Fruit fly (Drosophila melanogaster) whole organism, prepupa: Measurements from ENCODE around the gene Pss.

Source experiments
- CG16779 ChIP-seq: fragments of 200-800 bp; sonication (Bioruptor generic); optimal IDR thresholded peaks from 3 replicates; lab custom pipeline; 2017; ENCODE audit warnings: missing biosample characterization, mild to moderate bottlenecking, missing genetic modification characterization
- CG31627 ChIP-seq: fragments of 200-800 bp; sonication (Bioruptor generic); optimal IDR thresholded peaks from 3 replicates; lab custom pipeline; 2016; ENCODE audit warnings: missing biosample characterization, missing genetic modification characterization
- Sox102F ChIP-seq: fragments of 200-800 bp; sonication (Bioruptor generic); optimal IDR thresholded peaks from 2 replicates; lab custom pipeline; 2016; ENCODE audit warnings: missing biosample characterization, mild to moderate bottlenecking, missing genetic modification characterization
- dsx ChIP-seq: fragments of 200-800 bp; optimal IDR thresholded peaks from 3 replicates; lab custom pipeline; 2019; ENCODE audit warnings: missing biosample characterization, mild to moderate bottlenecking, missing genetic modification characterization, moderate library complexity; ENCODE audit not compliant: poor library complexity, severe bottlenecking
- ss ChIP-seq, 2 experiments: fragments of 200-800 bp; sonication (Bioruptor generic); optimal IDR thresholded peaks; 2 replicates in 1 of 2; 3 replicates in 1 of 2; lab custom pipeline; 2017 to 2018; ENCODE audit warnings: mild to moderate bottlenecking in 2 of 2, missing biosample characterization in 2 of 2, missing genetic modification characterization in 2 of 2, moderate library complexity in 1 of 2

dm6 chr3L:20507552-20507951 is 18.4 kb downstream of the Pss start:
- no peak for TF ChIP-seq CG31627 (GFP tag; lab: Kevin White, UChicago)
- no peak for TF ChIP-seq dsx (GFP tag; lab: Kevin White, UChicago)
- TF ChIP-seq CG16779: no peak
- no peak for TF ChIP-seq Sox102F (GFP tag; lab: Kevin White, UChicago)
- no peak for TF ChIP-seq ss (GFP tag; optimal IDR thresholded peaks at IDR 0.05; lab: Kevin White, UChicago)
